Fruit fly (Drosophila melanogaster): Measurements from ENCODE around the gene Or85f.

Gene Or85f

dm6 chr3R:9397890-9398289 lies at the start of gene Or85f:
TSS of gene Or85f (plus strand) at chr3R:9398190.
- no peak for TF ChIP-seq noc (tag; optimal IDR thresholded peaks at IDR 0.05)

- no peak for TF ChIP-seq noc (tag; optimal IDR thresholded peaks at IDR 0.05)
Measured at dm6 chr3R:9348379-9348721, 49.6 kb upstream of the Or85f start.

dm6 chr3R:9349267-9349820 lies 48.6 kb upstream of the Or85f start:
- no peak for TF ChIP-seq noc (tag; optimal IDR thresholded peaks at IDR 0.05)

dm6 chr3R:9350561-9351379 lies 47.2 kb upstream of the Or85f start:
- TF ChIP-seq noc (tag; optimal IDR thresholded peaks at IDR 0.05) = no peak

- TF ChIP-seq noc (tag; optimal IDR thresholded peaks at IDR 0.05) = peak; percentile 85
Measured at dm6 chr3R:9351415-9352379, 46.3 kb upstream of the Or85f start.

dm6 chr3R:9352595-9353275 lies 45.3 kb upstream of the Or85f start:
- TF ChIP-seq noc (tag; optimal IDR thresholded peaks at IDR 0.05) = no peak

- peak; percentile 71 for TF ChIP-seq noc (tag; optimal IDR thresholded peaks at IDR 0.05)
Measured at dm6 chr3R:9353276-9353652, 44.7 kb upstream of the Or85f start.

dm6 chr3R:9355195-9355594 lies 42.8 kb upstream of the Or85f start, which contains the start of gene CG43675:
TSS of gene CG43675 (plus strand) at chr3R:9355495.
- TF ChIP-seq noc (tag; optimal IDR thresholded peaks at IDR 0.05) = no peak

dm6 chr3R:9359393-9359792 lies 38.6 kb upstream of the Or85f start:
- no peak for TF ChIP-seq noc (tag; optimal IDR thresholded peaks at IDR 0.05)

dm6 chr3R:9363066-9363719 lies 34.8 kb upstream of the Or85f start, which contains the start of gene CG18473:
TSS of gene CG18473 (plus strand) at chr3R:9363305.
- no peak for TF ChIP-seq noc (tag; optimal IDR thresholded peaks at IDR 0.05)

- TF ChIP-seq noc (tag; optimal IDR thresholded peaks at IDR 0.05) = no peak
Measured at dm6 chr3R:9365121-9365520, 32.9 kb upstream of the Or85f start, which contains the start of gene Srr. TSS of gene Srr (plus strand) at chr3R:9365398.

dm6 chr3R:9365893-9366500 lies 32.0 kb upstream of the Or85f start:
- TF ChIP-seq noc (tag; optimal IDR thresholded peaks at IDR 0.05) = peak; percentile 27

- TF ChIP-seq noc (tag; optimal IDR thresholded peaks at IDR 0.05) = peak; percentile 66
Measured at dm6 chr3R:9370413-9370812, 27.6 kb upstream of the Or85f start.

- no peak for TF ChIP-seq noc (tag; optimal IDR thresholded peaks at IDR 0.05)
Measured at dm6 chr3R:9376789-9377188, 21.2 kb upstream of the Or85f start.

All from whole organism, larva.